Worm (Caenorhabditis elegans): ENCODE measurements around the gene enee-1.

The enee-1 gene

DNA sequence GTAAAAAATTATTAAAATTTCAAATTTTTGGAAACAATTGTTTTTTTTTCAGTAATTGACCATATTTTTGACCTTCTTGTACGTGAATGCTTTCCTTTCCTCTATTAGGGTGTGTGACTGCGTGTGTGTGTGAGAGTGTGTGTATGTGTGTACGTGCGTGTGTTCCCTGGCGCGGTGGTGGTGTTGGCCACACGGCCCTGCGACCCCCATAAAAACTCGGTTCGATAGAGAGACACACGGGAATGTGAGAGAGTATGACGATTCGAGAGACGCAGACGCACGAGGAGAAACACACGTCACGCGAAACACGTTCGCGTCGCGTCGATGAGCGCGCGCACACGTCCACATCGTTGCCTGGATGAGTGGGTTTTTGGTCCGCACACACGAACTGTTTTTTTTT is 5.7 kb upstream of the enee-1 start (continued):
- TF ChIP-seq F55B11.4 (tag; optimal IDR thresholded peaks at IDR 0.05; ENCODE audit: borderline replicate concordance, insufficient read depth) (no peak), lsl-1 (GFP tag; optimal IDR thresholded peaks at IDR 0.05) (no peak), rcor-1 (GFP tag; IDR thresholded peaks at IDR 0.05) (0 out of 2 replicates have a peak, but pooled peaks have one; percentile 20), ekl-4 (GFP tag; IDR thresholded peaks at IDR 0.05) (peak; percentile 35; the same call in 1 of the 2 replicates), nhr-27 (tag; optimal IDR thresholded peaks at IDR 0.05) (no peak), cebp-2 (GFP tag; IDR thresholded peaks at IDR 0.05) (no peak), akir-1 (GFP tag; optimal IDR thresholded peaks at IDR 0.05) (no peak), tbx-9 (tag; optimal IDR thresholded peaks at IDR 0.05; ENCODE audit: borderline replicate concordance) (no peak), ccch-3 (GFP tag; optimal IDR thresholded peaks at IDR 0.05) (no peak), F37B4.10 (GFP tag; IDR thresholded peaks at IDR 0.05) (no peak), ztf-18 (tag; optimal IDR thresholded peaks at IDR 0.05) (peak; percentile 82), ztf-25 (GFP tag; IDR thresholded peaks at IDR 0.05) (no peak), hrde-1 (tag; optimal IDR thresholded peaks at IDR 0.05; ENCODE audit: borderline replicate concordance) (no peak), bed-1 (GFP tag; IDR thresholded peaks at IDR 0.05) (no peak), F57C9.4 (tag; optimal IDR thresholded peaks at IDR 0.05) (no peak), him-1 (tag; optimal IDR thresholded peaks at IDR 0.05) (no peak), attf-5 (GFP tag; optimal IDR thresholded peaks at IDR 0.05) (peak; percentile 93), lsy-27 (tag; optimal IDR thresholded peaks at IDR 0.05; ENCODE audit: borderline replicate concordance, insufficient read depth) (no peak), mel-28 (tag; optimal IDR thresholded peaks at IDR 0.05; ENCODE audit: borderline replicate concordance) (no peak), snpc-1.1 (tag; optimal IDR thresholded peaks at IDR 0.05; ENCODE audit: insufficient read depth) (no peak), somi-1 (GFP tag; optimal IDR thresholded peaks at IDR 0.05) (peak; percentile 17), unc-62 (GFP tag; optimal IDR thresholded peaks at IDR 0.05) (no peak), xnd-1 (tag; optimal IDR thresholded peaks at IDR 0.05) (no peak), let-526 (GFP tag; IDR thresholded peaks at IDR 0.05) (peak; percentile 58; the same call in 1 of the 2 replicates), egl-44 (GFP tag; IDR thresholded peaks at IDR 0.05) (no peak), gei-17 (GFP tag; optimal IDR thresholded peaks at IDR 0.05) (no peak), hlh-12 (tag; optimal IDR thresholded peaks at IDR 0.05) (no peak), Y53F4B.3 (GFP tag; IDR thresholded peaks at IDR 0.05) (no peak), ztf-3 (GFP tag; optimal IDR thresholded peaks at IDR 0.05) (peak; percentile 16), unc-130 (GFP tag; optimal IDR thresholded peaks at IDR 0.05) (no peak), F33H1.4 (GFP tag; IDR thresholded peaks at IDR 0.05) (no peak), madf-6 (GFP tag; IDR thresholded peaks at IDR 0.05) (no peak), hlh-26 (GFP tag; conservative IDR thresholded peaks at IDR 0.05) (no peak), nhr-179 (tag; optimal IDR thresholded peaks at IDR 0.05) (no peak), let-607 (tag; optimal IDR thresholded peaks at IDR 0.05) (peak; percentile 89 to 93), madf-8 (GFP tag; conservative IDR thresholded peaks at IDR 0.05) (no peak), Y56A3A.18 (GFP tag; IDR thresholded peaks at IDR 0.05) (no peak), F57A8.1 (GFP tag; optimal IDR thresholded peaks at IDR 0.05) (no peak), egrh-3 (GFP tag; IDR thresholded peaks at IDR 0.05) (no peak), attf-3 (GFP tag; conservative IDR thresholded peaks at IDR 0.05) (no peak), dox-1 (GFP tag; IDR thresholded peaks at IDR 0.05) (peak; percentile 79), hmg-20 (GFP tag; IDR thresholded peaks at IDR 0.05) (no peak), ets-4 (GFP tag; optimal IDR thresholded peaks at IDR 0.05) (no peak), sdz-38 (tag; optimal IDR thresholded peaks at IDR 0.05) (no peak), madf-3 (GFP tag; IDR thresholded peaks at IDR 0.05) (no peak), ceh-27 (GFP tag; optimal IDR thresholded peaks at IDR 0.05) (peak; percentile 83), F52B5.7 (tag; optimal IDR thresholded peaks at IDR 0.05) (no peak)

All from whole organism, young adult.